Worm (Caenorhabditis elegans): Measurements from ENCODE around the gene sru-48.

- TF ChIP-seq unc-39 (tag; optimal IDR thresholded peaks at IDR 0.05) (no peak), nhr-237 (tag; optimal IDR thresholded peaks at IDR 0.05) (no peak), nhr-12 (tag; optimal IDR thresholded peaks at IDR 0.05) (no peak), elt-3 (tag; optimal IDR thresholded peaks at IDR 0.05) (no peak), nhr-28 (tag; optimal IDR thresholded peaks at IDR 0.05) (no peak), snpc-4 (tag; optimal IDR thresholded peaks at IDR 0.05) (no peak), hlh-1 (tag; optimal IDR thresholded peaks at IDR 0.05) (no peak), elt-1 (tag; optimal IDR thresholded peaks at IDR 0.05; ENCODE audit: borderline replicate concordance, insufficient read depth) (no peak), ztf-11 (tag; optimal IDR thresholded peaks at IDR 0.05) (no peak), cnd-1 (tag; optimal IDR thresholded peaks at IDR 0.05) (no peak)
Measured at ce11 chrX:5216063-5216462, 36.1 kb downstream of the sru-48 start, which contains the start of gene hrpa-2.

Data from whole organism, mixed stage, embryonic.